Fruit fly (Drosophila melanogaster): ENCODE data around the gene MFS18.

- TF ChIP-seq Dif (GFP tag; optimal IDR thresholded peaks at IDR 0.05; ENCODE audit: partially characterized antibody): no peak
- no peak for TF ChIP-seq woc (GFP tag; optimal IDR thresholded peaks at IDR 0.05)
- TF ChIP-seq h (GFP tag; optimal IDR thresholded peaks at IDR 0.05): no peak
- TF ChIP-seq Jra (GFP tag; optimal IDR thresholded peaks at IDR 0.05): no peak
- TF ChIP-seq sage (GFP tag; optimal IDR thresholded peaks at IDR 0.05): no peak
Observed at dm6 chr2L:4414059-4414458, 34.4 kb downstream of the MFS18 start.
